Fruit fly (Drosophila melanogaster): ENCODE measurements around the gene Scsalpha1.

Gene Scsalpha1

dm6 chr3L:3862504-3863380 lies 48.7 kb downstream of the Scsalpha1 start (continued):
- TF ChIP-seq CG13624 (GFP tag; optimal IDR thresholded peaks at IDR 0.05) (peak; percentile 53), CG12299 (tag; optimal IDR thresholded peaks at IDR 0.05) (no peak), eve (GFP tag; optimal IDR thresholded peaks at IDR 0.05) (peak in 1 of 2 experiments; percentile 88), toy (GFP tag; IDR thresholded peaks at IDR 0.05) (no peak), CG7963 (GFP tag; IDR thresholded peaks at IDR 0.05; ENCODE audit: partially characterized antibody) (no peak), CG10366 (GFP tag; IDR thresholded peaks at IDR 0.05) (peak; percentile 43; the same call in 1 of the 2 replicates), CG11560 (tag; IDR thresholded peaks at IDR 0.05) (no peak), CG11398 (GFP tag; optimal IDR thresholded peaks at IDR 0.05) (peak; percentile 72), HmgD (GFP tag; optimal IDR thresholded peaks at IDR 0.05) (no peak), schlank (tag; optimal IDR thresholded peaks at IDR 0.05) (no peak), tin (GFP tag; optimal IDR thresholded peaks at IDR 0.05) (peak; percentile 69), ewg (GFP tag; optimal IDR thresholded peaks at IDR 0.05) (peak; percentile 55), CG9817 (tag; optimal IDR thresholded peaks at IDR 0.05) (no peak), Elba2 (GFP tag; optimal IDR thresholded peaks at IDR 0.05) (no peak), sens-2 (GFP tag; IDR thresholded peaks at IDR 0.05) (peak; percentile 71), seq (GFP tag; IDR thresholded peaks at IDR 0.05) (no peak), GATAe (GFP tag; conservative IDR thresholded peaks at IDR 0.05) (no peak), Atf3 (GFP tag; optimal IDR thresholded peaks at IDR 0.05) (peak; percentile 73), Side (GFP tag; optimal IDR thresholded peaks at IDR 0.05) (peak; percentile 10), CG14710 (tag; optimal IDR thresholded peaks at IDR 0.05) (peak; percentile 82), cwo (GFP tag; optimal IDR thresholded peaks at IDR 0.05) (no peak), CG2129 (GFP tag; IDR thresholded peaks at IDR 0.05; ENCODE audit: partially characterized antibody) (no peak), usp (GFP tag; optimal IDR thresholded peaks at IDR 0.05) (no peak), fd3F (GFP tag; optimal IDR thresholded peaks at IDR 0.05) (no peak), CG31388 (GFP tag; optimal IDR thresholded peaks at IDR 0.05) (no peak), CG31224 (GFP tag; IDR thresholded peaks at IDR 0.05) (no peak), CG15011 (GFP tag; optimal IDR thresholded peaks at IDR 0.05) (peak; percentile 3), CG7987 (GFP tag; optimal IDR thresholded peaks at IDR 0.05) (no peak), CG9215 (GFP tag; IDR thresholded peaks at IDR 0.05) (no peak), CG15269 (tag; optimal IDR thresholded peaks at IDR 0.05) (peak; percentile 35), stc (GFP tag; IDR thresholded peaks at IDR 0.05) (0 out of 2 replicates have a peak, but pooled peaks have one; percentile 24), jumu (GFP tag; optimal IDR thresholded peaks at IDR 0.05) (no peak), sqz (GFP tag; optimal IDR thresholded peaks at IDR 0.05) (peak; percentile 21), ftz-f1 (GFP tag; optimal IDR thresholded peaks at IDR 0.05) (no peak), ci (GFP tag; IDR thresholded peaks at IDR 0.05) (peak; percentile 80), trh (GFP tag; optimal IDR thresholded peaks at IDR 0.05) (peak; percentile 40), Fer1 (GFP tag; optimal IDR thresholded peaks at IDR 0.05) (no peak), sd (tag; optimal IDR thresholded peaks at IDR 0.05) (peak; percentile 4), CG12744 (GFP tag; optimal IDR thresholded peaks at IDR 0.05) (peak; percentile 23), CG12659 (GFP tag; optimal IDR thresholded peaks at IDR 0.05) (peak; percentile 29), CG14050 (GFP tag; IDR thresholded peaks at IDR 0.05) (no peak; the same call in 2 of the 3 replicates), CG10979 (tag; optimal IDR thresholded peaks at IDR 0.05) (peak; percentile 91), CG6813 (GFP tag; optimal IDR thresholded peaks at IDR 0.05) (peak; percentile 63), Dip3 (GFP tag; optimal IDR thresholded peaks at IDR 0.05) (no peak), CG5245 (GFP tag; optimal IDR thresholded peaks at IDR 0.05) (peak; percentile 51), CG15073 (GFP tag; optimal IDR thresholded peaks at IDR 0.05) (no peak), yki (optimal IDR thresholded peaks at IDR 0.05) (no peak), Gsc (GFP tag; IDR thresholded peaks at IDR 0.05) (0 out of 2 replicates have a peak, but pooled peaks have one; percentile 16), CG7271 (tag; optimal IDR thresholded peaks at IDR 0.05) (peak; percentile 14), CG9797 (GFP tag; optimal IDR thresholded peaks at IDR 0.05) (no peak)

All from whole organism, embryonic.